Worm (Caenorhabditis elegans) whole organism, L3 larva: ENCODE measurements around the gene col-172.

Experiments used
- ZK546.5 ChIP-seq: sonication (generic microtip); optimal IDR thresholded peaks from 2 replicates; lab custom pipeline; 2017; ENCODE audit warnings: missing biosample characterization, missing genetic modification characterization
- ama-1 ChIP-seq: fragments of 150-350 bp; optimal IDR thresholded peaks from 2 replicates; lab custom pipeline; 2018
- nhr-77 ChIP-seq: fragments of 150-350 bp; optimal IDR thresholded peaks from 2 replicates; lab custom pipeline; 2014; ENCODE audit warnings: missing biosample characterization, missing genetic modification characterization
- pqm-1 ChIP-seq: fragments of 150-350 bp; optimal IDR thresholded peaks from 2 replicates; lab custom pipeline; 2017; ENCODE audit warnings: missing biosample characterization, missing genetic modification characterization, inconsistent platforms
- snpc-4 ChIP-seq: fragments of 150-350 bp; optimal IDR thresholded peaks from 2 replicates; lab custom pipeline; 2014; ENCODE audit warnings: missing biosample characterization, missing genetic modification characterization

DNA sequence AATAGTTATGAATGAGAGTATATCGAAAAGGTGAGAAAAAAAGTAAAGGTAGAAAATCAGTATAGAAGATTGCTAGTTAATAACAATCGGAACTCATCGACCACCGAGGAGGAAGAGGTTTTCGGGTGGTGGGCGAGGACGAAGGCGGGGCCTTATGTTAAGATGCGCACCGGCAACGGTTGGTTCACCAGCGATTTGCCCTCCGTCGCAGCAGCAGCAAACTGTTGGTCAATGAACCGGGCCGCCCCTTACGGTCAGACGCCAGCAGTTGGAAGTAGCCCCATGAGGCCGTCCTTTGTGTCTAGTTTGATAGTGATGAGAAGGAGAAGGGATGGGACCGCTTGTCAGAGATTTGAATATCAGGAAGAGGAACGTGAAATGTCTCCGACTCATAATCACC, 3.7 kb upstream of the col-172 start, which contains the start of gene nhr-137:
- TF ChIP-seq ama-1 (lab: Kevin White, UChicago) (no peak), ZK546.5 (tag; lab: Kevin White, UChicago) (no peak), pqm-1 (no peak), nhr-77 (tag; lab: Kevin White, UChicago) (no peak), snpc-4 (no peak)
